Worm (Caenorhabditis elegans): ENCODE results near the gene Y49F6B.13.

The Y49F6B.13 gene

DNA sequence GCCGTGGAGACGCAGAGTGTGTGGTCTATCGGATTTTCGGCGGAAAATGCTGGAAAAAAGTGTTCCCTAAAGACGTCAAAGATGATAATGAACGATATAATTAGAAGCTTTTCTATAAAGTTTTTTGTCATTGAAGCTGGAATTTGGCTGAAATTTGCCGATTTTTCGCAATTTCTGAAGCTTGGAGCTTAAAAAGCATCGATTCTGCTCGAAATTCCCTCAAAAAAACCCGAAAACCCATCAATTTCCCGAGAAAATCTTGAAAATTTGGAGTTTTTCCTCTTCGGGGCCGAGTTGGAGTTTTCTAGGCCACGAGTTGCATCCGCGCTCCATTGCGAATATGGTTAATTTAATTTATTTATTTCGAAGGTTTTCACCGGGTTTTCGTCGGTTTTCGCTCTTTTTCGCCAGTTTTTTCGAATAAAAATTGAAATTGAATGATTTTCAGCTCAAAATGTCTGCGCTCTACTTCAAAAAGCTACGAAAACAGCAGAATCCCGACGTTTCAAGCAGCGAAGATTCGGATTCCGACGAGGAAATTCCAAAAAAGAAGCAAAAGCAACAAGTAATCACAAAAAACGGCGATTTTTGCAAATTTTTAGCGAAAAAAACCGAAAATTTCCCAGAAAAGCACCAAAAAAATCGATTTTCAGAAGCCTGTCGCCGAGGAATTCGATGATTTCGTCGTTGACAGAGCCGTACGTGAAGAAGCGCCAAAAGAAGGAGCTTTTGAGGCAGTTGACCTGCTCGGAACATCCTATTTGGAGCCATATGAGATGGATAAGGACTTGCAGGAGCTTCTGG is 31.2 kb upstream of the Y49F6B.13 start, which contains the start of the genes col-71 and Y49F6B.2 (continued):
- TF ChIP-seq unc-30 (tag; optimal IDR thresholded peaks at IDR 0.05) (no peak), alr-1 (tag; optimal IDR thresholded peaks at IDR 0.05; ENCODE audit: borderline replicate concordance) (no peak), lsy-2 (tag; optimal IDR thresholded peaks at IDR 0.05) (peak; percentile 84 to 85), sox-4 (tag; optimal IDR thresholded peaks at IDR 0.05) (peak; percentile 76), ceh-82 (tag; optimal IDR thresholded peaks at IDR 0.05) (peak; percentile 76 to 82 (median 78)), unc-98 (GFP tag; IDR thresholded peaks at IDR 0.05) (peak; percentile 80), ztf-11 (tag; optimal IDR thresholded peaks at IDR 0.05) (peak in 1 of 2 experiments; percentile 90), fkh-8 (tag; optimal IDR thresholded peaks at IDR 0.05) (peak; percentile 86), efl-3 (GFP tag; optimal IDR thresholded peaks at IDR 0.05) (no peak), skn-1 (tag; optimal IDR thresholded peaks at IDR 0.05) (peak; percentile 65), irx-1 (tag; optimal IDR thresholded peaks at IDR 0.05) (peak; percentile 92), elt-3 (tag; optimal IDR thresholded peaks at IDR 0.05) (peak in 2 of 6 experiments; percentile 21 to 40), dsc-1 (tag; optimal IDR thresholded peaks at IDR 0.05) (peak; percentile 94), nhr-28 (tag; optimal IDR thresholded peaks at IDR 0.05) (no peak), swsn-7 (tag; optimal IDR thresholded peaks at IDR 0.05) (peak; percentile 81), egl-13 (tag; optimal IDR thresholded peaks at IDR 0.05) (peak; percentile 91), mep-1 (tag; optimal IDR thresholded peaks at IDR 0.05) (peak; percentile 85), grh-1 (GFP tag; IDR thresholded peaks at IDR 0.05) (peak; percentile 57), nhr-11 (tag; optimal IDR thresholded peaks at IDR 0.05) (peak; percentile 22), nhr-47 (tag; optimal IDR thresholded peaks at IDR 0.05) (peak; percentile 90), sup-37 (GFP tag; optimal IDR thresholded peaks at IDR 0.05) (no peak), nhr-237 (tag; optimal IDR thresholded peaks at IDR 0.05) (peak; percentile 40), pqm-1 (tag; optimal IDR thresholded peaks at IDR 0.05) (no peak), xbp-1 (tag; optimal IDR thresholded peaks at IDR 0.05) (peak; percentile 87), aha-1 (tag; optimal IDR thresholded peaks at IDR 0.05) (no peak), C04F5.9 (tag; optimal IDR thresholded peaks at IDR 0.05) (peak; percentile 80), snpc-4 (tag; optimal IDR thresholded peaks at IDR 0.05) (peak; percentile 58), nhr-90 (tag; optimal IDR thresholded peaks at IDR 0.05; ENCODE audit: poor library complexity) (peak; percentile 89), nhr-76 (tag; optimal IDR thresholded peaks at IDR 0.05) (no peak), ceh-90 (tag; optimal IDR thresholded peaks at IDR 0.05) (peak; percentile 91), nhr-77 (tag; optimal IDR thresholded peaks at IDR 0.05) (peak; percentile 11), ets-5 (GFP tag; IDR thresholded peaks at IDR 0.05) (no peak), nhr-84 (tag; optimal IDR thresholded peaks at IDR 0.05) (no peak), isw-1 (GFP tag; IDR thresholded peaks at IDR 0.05) (peak; percentile 74)

- no peak for TF ChIP-seq sup-37 (GFP tag; optimal IDR thresholded peaks at IDR 0.05)
- TF ChIP-seq elt-2 (tag; optimal IDR thresholded peaks at IDR 0.05), result no peak
- TF ChIP-seq pqm-1 (tag; optimal IDR thresholded peaks at IDR 0.05), result no peak
- TF ChIP-seq zip-4 (GFP tag; optimal IDR thresholded peaks at IDR 0.05), result no peak
- TF ChIP-seq lsy-2 (tag; optimal IDR thresholded peaks at IDR 0.05), result no peak
- no peak for TF ChIP-seq C04F5.9 (tag; optimal IDR thresholded peaks at IDR 0.05)
- TF ChIP-seq sox-4 (tag; optimal IDR thresholded peaks at IDR 0.05), result no peak
- no peak for TF ChIP-seq egl-27 (tag; optimal IDR thresholded peaks at IDR 0.05)
- no peak for TF ChIP-seq lin-13 (GFP tag; optimal IDR thresholded peaks at IDR 0.05)
- no peak for TF ChIP-seq nhr-71 (tag; optimal IDR thresholded peaks at IDR 0.05)
- no peak for TF ChIP-seq dpl-1 (GFP tag; optimal IDR thresholded peaks at IDR 0.05)
- TF ChIP-seq lin-35 (GFP tag; optimal IDR thresholded peaks at IDR 0.05), result no peak
- TF ChIP-seq irx-1 (tag; optimal IDR thresholded peaks at IDR 0.05), result no peak
- no peak for TF ChIP-seq egl-13 (tag; optimal IDR thresholded peaks at IDR 0.05)
- no peak for TF ChIP-seq hlh-17 (GFP tag; optimal IDR thresholded peaks at IDR 0.05; ENCODE audit: borderline replicate concordance)
- no peak for TF ChIP-seq mef-2 (tag; optimal IDR thresholded peaks at IDR 0.05)
- TF ChIP-seq nhr-77 (tag; optimal IDR thresholded peaks at IDR 0.05), result no peak
- TF ChIP-seq tbx-2 (tag; optimal IDR thresholded peaks at IDR 0.05), result no peak
- no peak for TF ChIP-seq pag-3 (tag; optimal IDR thresholded peaks at IDR 0.05; ENCODE audit: borderline replicate concordance, insufficient read depth)
Measured at ce11 chrII:3502011-3502410, 30.5 kb upstream of the Y49F6B.13 start.

All from whole organism, L1 larva.